Worm (Caenorhabditis elegans): ENCODE measurements around the gene srd-66.

srd-66 gene

DNA sequence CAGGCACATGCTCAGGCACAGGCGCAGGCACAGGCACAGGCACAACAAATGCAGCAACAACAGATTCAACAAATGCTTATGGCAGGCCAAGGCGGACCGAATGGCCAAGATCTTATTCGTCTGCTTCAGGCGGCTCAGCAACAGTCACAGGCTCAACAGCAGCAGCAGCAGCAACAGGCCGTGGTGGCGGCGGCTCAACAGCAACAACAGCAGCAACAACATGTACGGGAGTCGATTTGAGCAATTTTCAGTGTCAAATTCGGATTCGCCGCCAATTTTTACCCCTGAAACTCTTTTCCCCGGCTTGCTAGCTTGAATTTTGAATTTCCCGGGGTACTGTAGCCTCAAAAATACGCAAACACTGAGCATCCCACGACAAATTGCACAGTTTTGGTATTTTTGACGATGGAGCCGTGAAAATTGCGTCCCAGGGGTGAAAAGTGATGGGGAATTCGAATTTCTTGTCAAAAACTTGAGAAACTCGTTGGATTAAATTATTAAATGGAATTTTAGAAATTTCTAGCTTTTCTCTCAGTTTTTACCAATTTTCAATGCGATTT lies 44.5 kb downstream of the srd-66 start:
- TF ChIP-seq skn-1 (tag; optimal IDR thresholded peaks at IDR 0.05) (no peak), lin-13 (GFP tag; optimal IDR thresholded peaks at IDR 0.05) (peak; percentile 70), lsy-2 (tag; optimal IDR thresholded peaks at IDR 0.05) (peak in 1 of 2 experiments; percentile 60)

ce11 chrIII:1934141-1934540 lies 48.3 kb downstream of the srd-66 start:
- TF ChIP-seq peb-1 (tag; optimal IDR thresholded peaks at IDR 0.05), result no peak
- TF ChIP-seq elt-1 (tag; optimal IDR thresholded peaks at IDR 0.05), result no peak
- TF ChIP-seq nhr-25 (tag; optimal IDR thresholded peaks at IDR 0.05), result no peak
- no peak for TF ChIP-seq unc-62 (GFP tag; optimal IDR thresholded peaks at IDR 0.05)
- TF ChIP-seq lin-13 (GFP tag; optimal IDR thresholded peaks at IDR 0.05), result no peak

- TF ChIP-seq sma-3 (GFP tag; optimal IDR thresholded peaks at IDR 0.05), result no peak
- TF ChIP-seq crh-2 (tag; optimal IDR thresholded peaks at IDR 0.05), result no peak
- TF ChIP-seq unc-39 (tag; optimal IDR thresholded peaks at IDR 0.05), result no peak
- TF ChIP-seq elt-1 (tag; optimal IDR thresholded peaks at IDR 0.05), result no peak
- no peak for TF ChIP-seq nhr-77 (tag; optimal IDR thresholded peaks at IDR 0.05)
- TF ChIP-seq unc-55 (GFP tag; optimal IDR thresholded peaks at IDR 0.05), result no peak
- no peak for TF ChIP-seq snpc-4 (tag; optimal IDR thresholded peaks at IDR 0.05)
- no peak for TF ChIP-seq mab-5 (tag; optimal IDR thresholded peaks at IDR 0.05)
- TF ChIP-seq lin-39 (tag; optimal IDR thresholded peaks at IDR 0.05), result no peak
- no peak for TF ChIP-seq nhr-23 (tag; optimal IDR thresholded peaks at IDR 0.05)
- TF ChIP-seq lin-11 (tag; optimal IDR thresholded peaks at IDR 0.05), result no peak
- TF ChIP-seq ztf-1 (GFP tag; conservative IDR thresholded peaks at IDR 0.05), result no peak
- TF ChIP-seq fos-1 (tag; optimal IDR thresholded peaks at IDR 0.05), result no peak
- TF ChIP-seq blmp-1 (tag; optimal IDR thresholded peaks at IDR 0.05; ENCODE audit: insufficient read depth), result no peak
- TF ChIP-seq nhr-11 (tag; optimal IDR thresholded peaks at IDR 0.05), result no peak
- TF ChIP-seq ama-1 (optimal IDR thresholded peaks at IDR 0.05), result no peak
- no peak for TF ChIP-seq peb-1 (tag; optimal IDR thresholded peaks at IDR 0.05)
Measured at ce11 chrIII:1932018-1932417, 50.4 kb downstream of the srd-66 start.

DNA sequence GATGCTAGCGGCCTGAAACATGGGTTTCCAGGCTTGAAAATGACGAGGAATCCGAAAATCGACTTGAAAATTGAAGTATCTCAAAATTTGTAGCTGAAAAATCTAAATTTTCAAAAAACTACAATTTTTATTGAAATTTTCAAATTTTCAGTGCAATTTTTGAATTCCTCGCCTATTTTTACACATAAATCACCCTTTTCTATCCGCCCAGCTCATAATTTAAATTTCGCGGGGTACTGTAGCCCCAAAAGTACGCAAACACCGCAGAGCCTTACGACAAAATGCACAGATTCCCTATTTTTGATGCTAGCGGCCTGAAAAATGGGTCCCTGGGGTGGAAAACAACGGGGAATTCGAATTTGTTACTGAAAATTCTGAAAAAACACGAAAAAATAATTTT lies 50.9 kb downstream of the srd-66 start:
- no peak for TF ChIP-seq alr-1 (tag; optimal IDR thresholded peaks at IDR 0.05)
- no peak for TF ChIP-seq mbf-1 (tag; optimal IDR thresholded peaks at IDR 0.05)
- peak; percentile 26 for TF ChIP-seq lin-13 (GFP tag; optimal IDR thresholded peaks at IDR 0.05)
- peak in 1 of 2 experiments; percentile 63 for TF ChIP-seq lsy-2 (tag; optimal IDR thresholded peaks at IDR 0.05)
- TF ChIP-seq crh-2 (tag; optimal IDR thresholded peaks at IDR 0.05), result no peak
